Worm (Caenorhabditis elegans): ENCODE data around the gene srh-30.

DNA sequence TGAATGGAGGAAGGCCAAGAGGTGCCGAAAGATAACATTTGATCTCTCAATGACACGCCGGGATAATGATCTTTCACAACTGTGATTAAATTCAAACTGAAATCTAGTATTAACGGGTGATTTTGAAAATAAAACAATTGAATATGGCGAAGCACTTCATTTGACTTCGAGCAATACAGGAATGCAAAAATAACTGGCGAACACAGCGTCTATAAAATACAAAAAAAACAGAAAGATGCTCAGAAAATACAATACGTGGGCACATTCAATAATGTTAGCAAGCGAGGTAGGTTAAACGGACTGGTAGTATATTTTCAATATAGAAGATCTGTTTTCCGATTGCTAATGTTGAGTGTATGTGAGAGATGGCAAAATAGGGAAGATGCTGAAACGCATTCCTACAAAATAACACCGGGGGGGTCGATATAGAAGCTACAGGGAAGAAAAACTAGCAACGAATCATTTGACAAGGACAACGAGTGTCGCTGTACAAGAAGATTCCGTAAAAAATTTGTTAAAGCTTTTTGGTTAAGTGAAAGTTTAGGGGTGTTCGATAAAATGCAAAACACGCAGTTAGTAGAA, 11.6 kb upstream of the srh-30 start:
- TF ChIP-seq cnd-1 (tag; optimal IDR thresholded peaks at IDR 0.05) (no peak), unc-39 (tag; optimal IDR thresholded peaks at IDR 0.05) (no peak)

Data from whole organism, mixed stage, embryonic.